Fruit fly (Drosophila melanogaster): ENCODE measurements around the gene alpha-Est4.
A peak's percentile ranks its signal among the peaks of the same experiment; 100 is the strongest.

The alpha-Est4 gene

dm6 chr3R:7490884-7491283 lies 47.5 kb downstream of the alpha-Est4 start (continued):
- TF ChIP-seq prd (optimal IDR thresholded peaks at IDR 0.05) (no peak), prd (GFP tag; IDR thresholded peaks at IDR 0.05) (peak; percentile 57; the same call in 1 of the 3 replicates), CG7786 (GFP tag; optimal IDR thresholded peaks at IDR 0.05) (no peak), Asciz (GFP tag; optimal IDR thresholded peaks at IDR 0.05) (peak; percentile 75), Eip74EF (GFP tag; optimal IDR thresholded peaks at IDR 0.05) (peak in 1 of 2 experiments; percentile 52), slou (GFP tag; optimal IDR thresholded peaks at IDR 0.05) (no peak), sqz (GFP tag; optimal IDR thresholded peaks at IDR 0.05) (no peak), kay (GFP tag; optimal IDR thresholded peaks at IDR 0.05) (no peak), tll (GFP tag; optimal IDR thresholded peaks at IDR 0.05) (no peak), mld (GFP tag; IDR thresholded peaks at IDR 0.05; ENCODE audit: partially characterized antibody) (no peak), CG12104 (GFP tag; optimal IDR thresholded peaks at IDR 0.05) (peak; percentile 52), NfI (GFP tag; optimal IDR thresholded peaks at IDR 0.05) (peak; percentile 22), ap (GFP tag; IDR thresholded peaks at IDR 0.05) (no peak), Dfd (GFP tag; optimal IDR thresholded peaks at IDR 0.05) (no peak), HHEX (GFP tag; optimal IDR thresholded peaks at IDR 0.05) (peak; percentile 43), CG2712 (tag; optimal IDR thresholded peaks at IDR 0.05) (no peak), CG17328 (GFP tag; IDR thresholded peaks at IDR 0.05) (peak; percentile 19; the same call in 1 of the 2 replicates), Nf-YC (tag; optimal IDR thresholded peaks at IDR 0.05) (no peak), Hr51 (GFP tag; optimal IDR thresholded peaks at IDR 0.05) (peak in 1 of 2 experiments; percentile 92), CG2678 (tag; optimal IDR thresholded peaks at IDR 0.05) (peak; percentile 81), cg (GFP tag; optimal IDR thresholded peaks at IDR 0.05) (no peak), Elba2 (GFP tag; optimal IDR thresholded peaks at IDR 0.05) (no peak), psq (GFP tag; optimal IDR thresholded peaks at IDR 0.05) (no peak), CG3726 (GFP tag; IDR thresholded peaks at IDR 0.05) (no peak), ATbp (GFP tag; optimal IDR thresholded peaks at IDR 0.05) (peak; percentile 63), CG10267 (tag; optimal IDR thresholded peaks at IDR 0.05) (no peak), CG11695 (GFP tag; IDR thresholded peaks at IDR 0.05) (peak; percentile 36; the same call in 1 of the 3 replicates), zen (tag; optimal IDR thresholded peaks at IDR 0.05) (no peak), sisA (GFP tag; IDR thresholded peaks at IDR 0.05) (peak; percentile 45), ci (GFP tag; IDR thresholded peaks at IDR 0.05) (no peak), CG10274 (GFP tag; optimal IDR thresholded peaks at IDR 0.05) (no peak), ash1 (GFP tag; optimal IDR thresholded peaks at IDR 0.05) (no peak), lola (GFP tag; optimal IDR thresholded peaks at IDR 0.05) (no peak), Dp (GFP tag; optimal IDR thresholded peaks at IDR 0.05) (no peak), CG33213 (GFP tag; optimal IDR thresholded peaks at IDR 0.05) (no peak), phol (tag; optimal IDR thresholded peaks at IDR 0.05) (peak; percentile 86), CG13775 (GFP tag; optimal IDR thresholded peaks at IDR 0.05) (peak; percentile 53), Hmx (GFP tag; optimal IDR thresholded peaks at IDR 0.05) (peak; percentile 4), Sox100B (GFP tag; optimal IDR thresholded peaks at IDR 0.05) (peak; percentile 89), CG12769 (tag; optimal IDR thresholded peaks at IDR 0.05) (no peak), CG3407 (GFP tag; optimal IDR thresholded peaks at IDR 0.05) (peak; percentile 21), CG15514 (GFP tag; optimal IDR thresholded peaks at IDR 0.05) (no peak), Rfx (GFP tag; IDR thresholded peaks at IDR 0.05) (peak; percentile 17; the same call in 1 of the 2 replicates), CG12744 (GFP tag; optimal IDR thresholded peaks at IDR 0.05) (no peak), zfh1 (GFP tag; IDR thresholded peaks at IDR 0.05) (no peak), vnd (GFP tag; IDR thresholded peaks at IDR 0.05; ENCODE audit: partially characterized antibody) (no peak), CG30431 (GFP tag; optimal IDR thresholded peaks at IDR 0.05) (no peak), Hsf (GFP tag; optimal IDR thresholded peaks at IDR 0.05) (peak; percentile 30), CG3281 (GFP tag; optimal IDR thresholded peaks at IDR 0.05) (peak; percentile 21), CG1233 (GFP tag; optimal IDR thresholded peaks at IDR 0.05) (peak; percentile 61)

Data from whole organism, embryonic.